Worm (Caenorhabditis elegans) whole organism, late embryonic: Measurements from ENCODE around the gene clec-28.

Source experiments
- K02D7.2 ChIP-seq: sonication (generic microtip); optimal IDR thresholded peaks from 2 replicates; lab custom pipeline; 2017; ENCODE audit warnings: mild to moderate bottlenecking, missing genetic modification characterization, missing compliant biosample characterization
- eyg-1 ChIP-seq: sonication (generic microtip); optimal IDR thresholded peaks from 2 replicates; lab custom pipeline; 2016; ENCODE audit warnings: missing genotype, missing genetic modification characterization, missing compliant biosample characterization
- fkh-10 ChIP-seq: fragments of 150-350 bp; optimal IDR thresholded peaks from 2 replicates; lab custom pipeline; 2014; ENCODE audit warnings: missing biosample characterization, missing genetic modification reagents, missing genetic modification characterization
- nhr-11 ChIP-seq: fragments of 150-350 bp; optimal IDR thresholded peaks from 2 replicates; lab custom pipeline; 2014; ENCODE audit warnings: missing biosample characterization, missing genetic modification characterization
- nhr-232 ChIP-seq: sonication (generic microtip); optimal IDR thresholded peaks from 2 replicates; lab custom pipeline; 2016; ENCODE audit warnings: missing genetic modification characterization, missing compliant biosample characterization
- sox-4 ChIP-seq: sonication (generic microtip); optimal IDR thresholded peaks from 2 replicates; lab custom pipeline; 2017; ENCODE audit warnings: mild to moderate bottlenecking, missing genetic modification characterization, inconsistent platforms, missing compliant biosample characterization
- unc-86 ChIP-seq: sonication (generic microtip); optimal IDR thresholded peaks from 2 replicates; lab custom pipeline; 2016; ENCODE audit warnings: missing genetic modification characterization, missing compliant biosample characterization

DNA sequence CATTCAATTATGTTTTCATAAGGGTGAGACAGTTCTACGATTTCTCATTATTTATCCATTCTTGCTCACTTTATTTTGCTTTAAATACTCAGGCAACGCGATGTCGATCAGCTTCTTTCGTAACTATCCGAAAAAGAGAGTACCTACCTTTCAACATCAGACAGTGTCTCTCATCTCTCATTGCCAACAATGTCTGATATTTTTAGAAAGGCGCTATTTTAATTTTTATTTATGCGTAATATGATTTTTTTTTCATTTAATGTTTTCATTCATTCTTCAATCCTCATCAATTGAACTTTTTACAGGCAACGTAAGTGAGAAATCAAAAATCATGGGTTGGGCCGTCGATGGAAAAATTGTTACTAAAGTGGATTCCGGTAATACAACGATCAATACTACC lies 19.2 kb downstream of the clec-28 start, which contains the start of gene F09C6.13:
- no peak for TF ChIP-seq nhr-232
- TF ChIP-seq eyg-1: no peak
- no peak for TF ChIP-seq unc-86 (tag; lab: Kevin White, UChicago)
- TF ChIP-seq sox-4: no peak
- no peak for TF ChIP-seq nhr-11 (tag; lab: Kevin White, UChicago)
- TF ChIP-seq K02D7.2 (tag; lab: Kevin White, UChicago): no peak
- no peak for TF ChIP-seq fkh-10 (GFP tag; lab: Kevin White, UChicago)
